Fruit fly (Drosophila melanogaster) whole organism, wandering third instar larva: Measurements from ENCODE around the gene msps.

ENCODE experiments used
- CG32264 ChIP-seq: fragments of 200-800 bp; sonication (Bioruptor generic); optimal IDR thresholded peaks from 2 replicates; lab custom pipeline; 2016; ENCODE audit warnings: missing biosample characterization, missing genetic modification characterization
- Dfd ChIP-seq: fragments of >200 bp; optimal IDR thresholded peaks from 2 replicates; lab custom pipeline; 2017; ENCODE audit warnings: missing biosample characterization, missing genetic modification characterization
- HLH106 ChIP-seq: fragments of 200-800 bp; optimal IDR thresholded peaks from 3 replicates; lab custom pipeline; 2019; ENCODE audit warnings: missing biosample characterization, mild to moderate bottlenecking, missing genetic modification characterization, moderate library complexity
- Hnf4 ChIP-seq: fragments of 200-800 bp; sonication (Bioruptor generic); optimal IDR thresholded peaks from 2 replicates; lab custom pipeline; 2016; ENCODE audit warnings: missing biosample characterization, mild to moderate bottlenecking, missing genetic modification characterization
- Hr83 ChIP-seq: fragments of 200-300 bp; sonication (Bioruptor generic); optimal IDR thresholded peaks from 2 replicates; lab custom pipeline; 2016; ENCODE audit warnings: missing biosample characterization, mild to moderate bottlenecking, missing genetic modification characterization, moderate library complexity; ENCODE audit not compliant: poor library complexity, severe bottlenecking
- N ChIP-seq: fragments of >200 bp; optimal IDR thresholded peaks from 2 replicates; lab custom pipeline; 2018; ENCODE audit warnings: missing biosample characterization, missing external identifiers, missing genetic modification characterization
- lola ChIP-seq: fragments of >200 bp; optimal IDR thresholded peaks from 2 replicates; lab custom pipeline; 2017; ENCODE audit warnings: missing biosample characterization, missing genetic modification characterization
- psq ChIP-seq: fragments of 200-800 bp; sonication (Bioruptor generic); optimal IDR thresholded peaks from 3 replicates; lab custom pipeline; 2017; ENCODE audit warnings: missing biosample characterization, mild to moderate bottlenecking, missing genetic modification characterization, moderate library complexity

DNA sequence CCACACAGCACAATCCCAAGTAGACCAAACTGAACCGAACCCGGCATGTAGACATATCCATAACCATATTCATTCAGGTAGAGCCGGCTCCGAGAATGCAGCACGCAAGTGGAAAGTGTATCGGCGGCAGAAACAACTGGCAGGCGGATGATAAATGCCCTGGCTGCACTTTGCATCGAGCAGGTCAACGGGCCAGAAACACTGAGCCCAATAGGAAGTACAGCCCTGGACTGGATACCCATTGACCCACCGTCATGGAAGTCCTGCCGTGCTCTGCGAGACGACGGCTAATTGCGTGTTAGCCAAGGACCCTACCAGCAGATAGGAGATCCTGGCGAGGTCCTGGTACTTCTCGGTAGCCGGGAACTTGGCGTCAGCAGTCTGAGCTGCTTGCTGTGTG is 21.0 kb upstream of the msps start:
- TF ChIP-seq HLH106 (tag; lab: Kevin White, UChicago) (no peak), psq (GFP tag; lab: Kevin White, UChicago) (no peak), lola (no peak), CG32264 (GFP tag; lab: Kevin White, UChicago) (no peak), N (no peak), Dfd (GFP tag; lab: Kevin White, UChicago) (no peak), Hnf4 (no peak), Hr83 (GFP tag; lab: Kevin White, UChicago) (no peak)
